Worm (Caenorhabditis elegans) whole organism, L4/young adult: Measurements from ENCODE around the gene egl-20.

Experiments used
- W03F9.2 ChIP-seq: fragments of 150-350 bp; optimal IDR thresholded peaks from 2 replicates; lab custom pipeline; 2014; ENCODE audit warnings: missing biosample characterization, missing genetic modification characterization
- dao-5 ChIP-seq: sonication (generic microtip); optimal IDR thresholded peaks from 2 replicates; lab custom pipeline; 2016; ENCODE audit warnings: missing genotype, missing genetic modification characterization, moderate library complexity, missing compliant biosample characterization
- him-1 ChIP-seq: sonication (generic microtip); optimal IDR thresholded peaks from 2 replicates; lab custom pipeline; 2016; ENCODE audit warnings: missing genotype, missing genetic modification reagents, missing genetic modification characterization, missing compliant biosample characterization

DNA sequence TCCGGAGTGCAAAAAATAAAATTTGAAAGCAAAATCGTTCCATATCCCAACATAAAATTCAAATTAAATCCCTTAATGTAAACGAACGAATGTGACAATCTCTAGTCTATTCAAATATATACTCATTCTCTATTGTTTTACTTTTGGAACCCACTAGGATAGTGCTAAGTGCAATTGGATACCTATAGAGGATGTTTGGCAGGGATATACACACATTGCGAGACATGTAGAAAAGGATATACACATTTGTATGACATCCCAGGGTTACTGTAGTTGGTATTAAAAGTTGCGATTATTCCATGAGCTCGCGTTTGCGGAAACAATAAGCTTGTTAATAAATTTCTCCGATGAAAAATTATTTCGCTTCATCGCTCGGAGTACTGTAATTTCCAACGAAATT lies 41.9 kb downstream of the egl-20 start:
- no peak for TF ChIP-seq him-1 (tag; lab: Kevin White, UChicago)
- TF ChIP-seq dao-5 (tag; lab: Kevin White, UChicago), result no peak
- no peak for TF ChIP-seq W03F9.2 (tag; lab: Kevin White, UChicago)
